Worm (Caenorhabditis elegans): ENCODE results near the gene T14B4.3.

DNA sequence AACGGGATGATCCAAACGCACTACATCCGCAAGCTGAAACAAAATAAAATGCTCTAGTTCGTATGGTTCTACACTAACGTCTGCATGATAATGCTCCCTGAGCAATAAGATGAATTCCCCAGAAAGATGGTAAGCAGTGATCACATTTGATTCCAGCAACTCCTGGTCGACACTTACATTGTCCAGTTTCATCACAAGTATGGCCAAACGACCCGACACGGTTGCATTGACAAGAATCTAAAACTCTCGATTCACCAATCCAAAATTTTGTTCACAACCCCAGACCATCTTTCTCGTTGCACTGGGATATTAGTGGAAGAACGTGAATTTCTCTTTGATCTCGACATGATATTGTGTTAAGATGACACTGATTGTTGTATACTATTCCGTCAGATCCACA, 35.3 kb downstream of the T14B4.3 start:
- no peak for TF ChIP-seq nhr-129 (tag; optimal IDR thresholded peaks at IDR 0.05)
- no peak for TF ChIP-seq lin-13 (GFP tag; optimal IDR thresholded peaks at IDR 0.05)
- TF ChIP-seq ama-1 (optimal IDR thresholded peaks at IDR 0.05) = no peak
- TF ChIP-seq unc-62 (GFP tag; optimal IDR thresholded peaks at IDR 0.05) = no peak
- no peak for TF ChIP-seq unc-55 (GFP tag; optimal IDR thresholded peaks at IDR 0.05)
- TF ChIP-seq R02D3.7 (tag; optimal IDR thresholded peaks at IDR 0.05) = no peak

All from whole organism, L2 larva.